Worm (Caenorhabditis elegans): Measurements from ENCODE around the gene T20D4.7.
"Not testable (repeated sequence)": the region's sequence is repeated elsewhere in the genome, so short reads cannot be mapped to it uniquely, and the experiment has no call there.

T20D4.7 gene

DNA sequence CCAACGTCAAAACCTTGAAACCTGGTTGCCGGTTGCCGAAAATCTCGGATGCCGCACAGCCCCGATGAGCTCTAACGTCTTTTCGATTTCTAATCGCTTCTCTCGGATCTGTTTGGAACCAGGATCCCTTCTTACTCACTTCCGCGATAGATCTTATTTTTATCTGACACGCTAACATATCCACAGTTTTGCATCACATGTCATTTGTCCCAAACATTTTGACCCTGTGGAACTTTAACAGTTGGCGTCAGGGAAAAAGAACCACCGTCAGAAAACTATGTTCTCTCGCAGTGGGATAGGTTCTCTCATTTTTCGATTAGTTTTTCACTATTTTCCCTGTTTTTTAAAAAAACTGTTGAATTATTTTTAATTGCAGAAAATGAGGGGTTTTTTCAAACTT lies 10.4 kb upstream of the T20D4.7 start, which contains the start of gene T20D4.11:
Gene T20D4.11 (plus strand): TSS at position 377 of the 400 bp plus-strand sequence.
- TF ChIP-seq snpc-1.3 (tag; optimal IDR thresholded peaks at IDR 0.05; ENCODE audit: insufficient read depth) (no peak), T26A5.8 (tag; optimal IDR thresholded peaks at IDR 0.05) (no peak), madf-8 (GFP tag; conservative IDR thresholded peaks at IDR 0.05) (no peak), lsl-1 (GFP tag; optimal IDR thresholded peaks at IDR 0.05) (no peak), nhr-80 (tag; optimal IDR thresholded peaks at IDR 0.05) (no peak), pha-4 (tag; optimal IDR thresholded peaks at IDR 0.05) (no peak), mxl-1 (tag; optimal IDR thresholded peaks at IDR 0.05) (no peak), gei-17 (GFP tag; optimal IDR thresholded peaks at IDR 0.05) (no peak), nfya-1 (tag; optimal IDR thresholded peaks at IDR 0.05; ENCODE audit: borderline replicate concordance, insufficient read depth) (no peak), die-1 (tag; optimal IDR thresholded peaks at IDR 0.05) (no peak), tlf-1 (GFP tag; optimal IDR thresholded peaks at IDR 0.05) (no peak), ccch-3 (GFP tag; optimal IDR thresholded peaks at IDR 0.05) (no peak), ets-4 (GFP tag; optimal IDR thresholded peaks at IDR 0.05) (no peak), let-526 (GFP tag; IDR thresholded peaks at IDR 0.05) (no peak), chd-7 (tag; optimal IDR thresholded peaks at IDR 0.05) (no peak), lin-40 (tag; optimal IDR thresholded peaks at IDR 0.05) (no peak), nfya-2 (GFP tag; IDR thresholded peaks at IDR 0.05) (no peak), F52B5.7 (tag; optimal IDR thresholded peaks at IDR 0.05) (no peak)

DNA sequence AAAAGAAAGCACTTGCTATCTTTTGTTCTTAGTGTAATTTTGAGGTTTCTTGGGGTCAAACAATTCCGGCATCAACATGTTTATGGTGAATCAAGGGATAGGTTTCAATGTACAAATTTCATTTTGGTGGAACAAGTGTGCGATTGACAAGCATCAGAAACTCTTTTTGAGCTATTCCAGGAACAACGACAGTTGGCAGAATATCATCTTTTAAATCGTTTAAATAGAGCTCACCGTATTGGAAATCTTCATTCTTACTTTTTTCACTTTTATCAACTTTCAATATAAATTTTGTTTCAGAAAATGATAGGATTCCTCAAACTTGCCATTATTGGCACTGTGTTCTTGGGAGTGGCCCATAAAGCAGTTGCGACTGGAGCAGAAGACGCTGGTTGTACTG lies 8.8 kb upstream of the T20D4.7 start, which contains the start of gene T20D4.10:
Gene T20D4.10 (plus strand): TSS at position 301 of the 400 bp plus-strand sequence.
- TF ChIP-seq D2030.7 (GFP tag; IDR thresholded peaks at IDR 0.05); ztf-6 (GFP tag; IDR thresholded peaks at IDR 0.05); hrde-1 (tag; optimal IDR thresholded peaks at IDR 0.05; ENCODE audit: borderline replicate concordance): not testable (repeated sequence)

DNA sequence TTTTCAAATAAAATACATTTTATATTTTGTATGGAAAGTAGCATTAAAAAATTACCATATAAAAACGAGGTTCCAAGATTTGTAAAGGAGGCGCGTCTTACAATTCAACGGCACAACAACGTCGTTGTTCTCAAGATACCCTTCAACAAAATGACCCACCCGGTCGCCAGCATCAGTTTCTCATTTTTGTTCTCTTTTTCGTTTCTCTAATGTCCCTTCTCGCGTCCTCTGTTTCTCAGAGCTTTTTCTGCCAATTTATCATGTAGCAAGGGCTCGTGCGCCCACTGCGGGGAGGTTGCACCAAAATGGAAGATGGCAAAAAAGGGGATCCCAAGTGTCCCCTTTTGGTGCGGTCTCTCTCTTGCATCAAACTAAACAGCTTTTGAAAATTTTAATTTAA lies 796 bp downstream of the T20D4.7 start:
- TF ChIP-seq fkh-3 (tag; optimal IDR thresholded peaks at IDR 0.05): no peak
- no peak for TF ChIP-seq F52B5.7 (tag; optimal IDR thresholded peaks at IDR 0.05)
- TF ChIP-seq rcor-1 (GFP tag; IDR thresholded peaks at IDR 0.05): no peak

DNA sequence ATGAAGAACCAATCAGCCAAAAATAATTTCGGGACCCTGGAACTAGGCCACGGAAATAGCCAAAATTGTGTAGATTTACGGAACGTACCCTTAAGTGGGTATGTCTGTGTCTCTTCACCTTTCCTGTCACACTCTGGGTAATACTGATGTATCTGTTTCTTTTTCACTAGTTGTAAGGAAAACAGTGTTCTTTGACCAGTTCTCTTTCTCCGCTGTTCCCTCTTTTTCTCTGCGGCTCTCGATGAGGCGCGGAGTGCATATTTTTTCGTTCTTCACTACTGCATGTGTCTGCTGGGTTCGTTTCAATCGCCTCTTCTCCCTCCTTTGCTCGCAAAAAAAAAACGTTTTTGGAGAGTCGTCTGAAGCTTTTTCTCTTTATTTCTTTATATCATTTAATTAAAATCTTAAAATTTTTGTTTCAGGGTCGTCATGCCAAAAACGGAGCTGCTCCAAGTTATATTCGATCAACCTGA lies 1.4 kb downstream of the T20D4.7 start, which contains the start of gene arrd-22:
Gene arrd-22 (plus strand): TSS at position 423 of the 473 bp plus-strand sequence.
- TF ChIP-seq ceh-27 (GFP tag; optimal IDR thresholded peaks at IDR 0.05) (peak; percentile 15), dpff-1 (tag; optimal IDR thresholded peaks at IDR 0.05) (no peak), aptf-3 (GFP tag; IDR thresholded peaks at IDR 0.05) (no peak), athp-1 (tag; optimal IDR thresholded peaks at IDR 0.05) (no peak), cebp-1 (GFP tag; IDR thresholded peaks at IDR 0.05) (no peak), cebp-1 (tag; optimal IDR thresholded peaks at IDR 0.05) (no peak), nhr-80 (tag; optimal IDR thresholded peaks at IDR 0.05) (no peak), tlf-1 (GFP tag; optimal IDR thresholded peaks at IDR 0.05) (no peak)

DNA sequence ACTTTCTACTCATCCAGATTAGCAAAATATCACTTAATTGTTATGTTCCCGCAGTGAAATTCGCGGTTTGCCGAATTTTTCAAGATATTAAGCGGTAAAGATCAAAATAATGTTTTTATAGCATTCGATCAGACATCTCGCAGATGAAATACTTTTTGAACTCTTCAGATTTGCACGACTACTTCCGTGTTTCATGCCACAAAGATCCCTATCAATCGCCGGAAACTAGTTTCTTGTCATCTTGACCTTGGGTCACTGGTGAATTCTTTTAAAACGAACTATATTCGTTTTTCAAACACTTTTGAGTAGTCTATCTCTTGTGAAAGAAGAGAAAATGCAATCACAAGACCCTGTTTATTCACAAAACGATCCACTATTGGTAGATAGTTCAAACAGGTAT lies 4.3 kb downstream of the T20D4.7 start, which contains the start of gene txt-11:
Gene txt-11 (plus strand): TSS at position 301 of the 400 bp plus-strand sequence.
- TF ChIP-seq mes-4 (tag; optimal IDR thresholded peaks at IDR 0.05) (no peak), Y56A3A.18 (GFP tag; IDR thresholded peaks at IDR 0.05) (no peak), B0035.1 (tag; optimal IDR thresholded peaks at IDR 0.05) (no peak), mel-28 (tag; optimal IDR thresholded peaks at IDR 0.05; ENCODE audit: borderline replicate concordance) (no peak)
